Fruit fly (Drosophila melanogaster): Measurements from ENCODE around the gene sicily.

DNA sequence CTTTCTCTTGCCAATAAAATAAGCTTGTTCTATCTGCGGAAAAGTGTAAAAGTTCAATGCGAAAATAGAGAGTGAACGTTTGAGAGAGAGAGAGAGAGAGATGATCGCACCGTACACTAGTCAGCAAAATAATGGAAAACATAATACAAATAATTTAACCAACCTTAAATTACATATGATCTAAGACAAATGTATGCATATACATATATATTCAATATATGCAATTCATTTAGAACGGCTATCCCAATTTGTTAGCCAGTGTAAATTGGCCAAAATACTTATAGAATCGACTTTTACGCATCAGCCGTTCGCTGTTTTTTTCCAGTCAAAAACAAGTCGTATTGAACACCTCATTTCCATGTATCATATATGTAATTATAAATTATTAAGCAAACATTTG is 33.7 kb downstream of the sicily start:
- TF ChIP-seq Hr78 (GFP tag; optimal IDR thresholded peaks at IDR 0.05), result no peak
- TF ChIP-seq tai (GFP tag; optimal IDR thresholded peaks at IDR 0.05), result no peak
- TF ChIP-seq dl (GFP tag; optimal IDR thresholded peaks at IDR 0.05; ENCODE audit: insufficient read depth in 1 of 2, partially characterized antibody in 2 of 2), result no peak
- no peak for TF ChIP-seq Jra (GFP tag; optimal IDR thresholded peaks at IDR 0.05)
- TF ChIP-seq fru (GFP tag; optimal IDR thresholded peaks at IDR 0.05), result peak; percentile 55
- TF ChIP-seq CrebA (GFP tag; optimal IDR thresholded peaks at IDR 0.05; ENCODE audit: borderline replicate concordance), result no peak
- no peak for TF ChIP-seq pan (optimal IDR thresholded peaks at IDR 0.05)
- TF ChIP-seq Vsx2 (GFP tag; optimal IDR thresholded peaks at IDR 0.05; ENCODE audit: partially characterized antibody), result no peak
- TF ChIP-seq usp (GFP tag; optimal IDR thresholded peaks at IDR 0.05), result no peak
- no peak for TF ChIP-seq N (GFP tag; optimal IDR thresholded peaks at IDR 0.05)
- peak; percentile 29 for TF ChIP-seq psq (GFP tag; optimal IDR thresholded peaks at IDR 0.05)
- no peak for TF ChIP-seq dsf (GFP tag; optimal IDR thresholded peaks at IDR 0.05; ENCODE audit: borderline replicate concordance)
- peak; percentile 68 for TF ChIP-seq rgr (GFP tag; optimal IDR thresholded peaks at IDR 0.05)
